Worm (Caenorhabditis elegans) whole organism, L2 larva: Measurements from ENCODE around the gene ugt-56.

Experiments
- F13H6.1 ChIP-seq: sonication (generic microtip); optimal IDR thresholded peaks from 2 replicates; lab custom pipeline; 2016; ENCODE audit warnings: missing genetic modification characterization, missing compliant biosample characterization
- R02D3.7 ChIP-seq: fragments of 150-350 bp; optimal IDR thresholded peaks from 2 replicates; lab custom pipeline; 2014; ENCODE audit warnings: missing biosample characterization, missing genetic modification characterization
- Y55F3AM.14 ChIP-seq: fragments of 200-800 bp; sonication (Bioruptor generic); optimal IDR thresholded peaks from 2 replicates; lab custom pipeline; 2018; ENCODE audit warnings: mild to moderate bottlenecking, missing genetic modification characterization, missing compliant biosample characterization
- ZK546.5 ChIP-seq: sonication (generic microtip); optimal IDR thresholded peaks from 2 replicates; lab custom pipeline; 2017; ENCODE audit warnings: missing biosample characterization, missing genetic modification characterization
- alr-1 ChIP-seq: fragments of 150-350 bp; optimal IDR thresholded peaks from 2 replicates; lab custom pipeline; 2014; ENCODE audit warnings: missing biosample characterization, missing genetic modification characterization
- ama-1 ChIP-seq: fragments of 150-350 bp; optimal IDR thresholded peaks from 2 replicates; lab custom pipeline; 2018; ENCODE audit warnings: inconsistent platforms
- blmp-1 ChIP-seq: sonication (generic microtip); optimal IDR thresholded peaks from 2 replicates; lab custom pipeline; 2017; ENCODE audit warnings: missing genetic modification characterization, mild to moderate bottlenecking, missing compliant biosample characterization, antibody characterized with exemption, moderate library complexity; ENCODE audit not compliant: insufficient read depth
- ceh-16 ChIP-seq: fragments of 150-350 bp; optimal IDR thresholded peaks from 2 replicates; lab custom pipeline; 2014; ENCODE audit warnings: missing biosample characterization, missing genetic modification characterization
- crh-2 ChIP-seq: sonication (generic microtip); optimal IDR thresholded peaks from 2 replicates; lab custom pipeline; 2017; ENCODE audit warnings: missing biosample characterization, missing genetic modification characterization
- dmd-4 ChIP-seq: sonication (generic microtip); optimal IDR thresholded peaks from 2 replicates; lab custom pipeline; 2017; ENCODE audit warnings: missing biosample characterization, missing genetic modification characterization
- egl-27 ChIP-seq: sonication (generic microtip); optimal IDR thresholded peaks from 3 replicates; lab custom pipeline; 2017; ENCODE audit warnings: missing biosample characterization, missing genetic modification reagents, missing genetic modification characterization
- elt-1 ChIP-seq: fragments of 150-350 bp; optimal IDR thresholded peaks from 2 replicates; lab custom pipeline; 2014; ENCODE audit warnings: missing biosample characterization, missing genetic modification characterization
- fos-1 ChIP-seq: fragments of 150-350 bp; optimal IDR thresholded peaks from 2 replicates; lab custom pipeline; 2014; ENCODE audit warnings: missing biosample characterization, missing genetic modification characterization
- gmeb-1 ChIP-seq: fragments of 150-350 bp; optimal IDR thresholded peaks from 2 replicates; lab custom pipeline; 2014; ENCODE audit warnings: missing biosample characterization, missing genetic modification characterization
- lin-11 ChIP-seq: fragments of 150-350 bp; sonication (generic microtip); optimal IDR thresholded peaks from 2 replicates; lab custom pipeline; 2014; ENCODE audit warnings: missing biosample characterization, missing genetic modification characterization, inconsistent platforms, mixed read lengths
- lin-39 ChIP-seq: fragments of 150-350 bp; optimal IDR thresholded peaks from 2 replicates; lab custom pipeline; 2014; ENCODE audit warnings: missing biosample characterization, missing genetic modification reagents, missing genetic modification characterization
- lsy-2 ChIP-seq, 2 experiments: fragments of 150-350 bp in 1 of 2; sonication (generic microtip) in 1 of 2; optimal IDR thresholded peaks; 2 replicates each; lab custom pipeline; 2014 to 2017; ENCODE audit warnings: missing biosample characterization in 2 of 2, missing genetic modification characterization in 2 of 2
- mab-5 ChIP-seq: fragments of 150-350 bp; optimal IDR thresholded peaks from 2 replicates; lab custom pipeline; 2014; ENCODE audit warnings: missing biosample characterization, missing genetic modification characterization
- mdl-1 ChIP-seq, 2 experiments: fragments of 150-350 bp in 1 of 2; sonication (generic microtip) in 1 of 2; optimal IDR thresholded peaks; 2 replicates each; lab custom pipeline; 2017; ENCODE audit warnings: missing biosample characterization in 2 of 2, missing genetic modification characterization in 2 of 2
- nhr-12 ChIP-seq: fragments of 150-350 bp; optimal IDR thresholded peaks from 2 replicates; lab custom pipeline; 2014; ENCODE audit warnings: missing biosample characterization, missing genetic modification characterization
- nhr-129 ChIP-seq: fragments of 150-350 bp; optimal IDR thresholded peaks from 2 replicates; lab custom pipeline; 2014; ENCODE audit warnings: missing biosample characterization, missing genetic modification characterization
- nhr-21 ChIP-seq: fragments of 150-350 bp; optimal IDR thresholded peaks from 2 replicates; lab custom pipeline; 2014; ENCODE audit warnings: missing biosample characterization, missing genetic modification characterization
- nhr-23 ChIP-seq: fragments of 150-350 bp; optimal IDR thresholded peaks from 2 replicates; lab custom pipeline; 2014; ENCODE audit warnings: missing biosample characterization, missing genetic modification reagents, missing genetic modification characterization
- nhr-237 ChIP-seq: fragments of 150-350 bp; optimal IDR thresholded peaks from 2 replicates; lab custom pipeline; 2014; ENCODE audit warnings: missing biosample characterization, missing genetic modification characterization
- nhr-25 ChIP-seq: fragments of 150-350 bp; sonication (generic microtip); optimal IDR thresholded peaks from 3 replicates; lab custom pipeline; 2014; ENCODE audit warnings: missing biosample characterization, missing genetic modification characterization
- nhr-6 ChIP-seq: fragments of 150-350 bp; optimal IDR thresholded peaks from 2 replicates; lab custom pipeline; 2014; ENCODE audit warnings: missing biosample characterization, missing genetic modification characterization
- peb-1 ChIP-seq: fragments of 150-350 bp; optimal IDR thresholded peaks from 2 replicates; lab custom pipeline; 2014; ENCODE audit warnings: missing biosample characterization, missing genetic modification characterization
- sem-4 ChIP-seq: fragments of 150-350 bp; optimal IDR thresholded peaks from 2 replicates; lab custom pipeline; 2014; ENCODE audit warnings: missing biosample characterization, missing genetic modification reagents, missing genetic modification characterization
- skn-1 ChIP-seq: sonication (generic microtip); optimal IDR thresholded peaks from 2 replicates; lab custom pipeline; 2017; ENCODE audit warnings: missing biosample characterization, missing genetic modification characterization
- sma-3 ChIP-seq: sonication (generic microtip); optimal IDR thresholded peaks from 2 replicates; lab custom pipeline; 2016; ENCODE audit warnings: missing genetic modification reagents, missing genetic modification characterization, missing compliant biosample characterization
- sma-9 ChIP-seq, 2 experiments: fragments of 150-350 bp in 1 of 2; sonication (generic microtip) in 1 of 2; optimal IDR thresholded peaks; 2 replicates each; lab custom pipeline; 2014 to 2016; ENCODE audit warnings: missing genetic modification characterization in 2 of 2, mild to moderate bottlenecking in 1 of 2, missing biosample characterization in 1 of 2, missing compliant biosample characterization in 1 of 2, missing genetic modification reagents in 1 of 2, moderate library complexity in 1 of 2
- snpc-4 ChIP-seq: fragments of 150-350 bp; optimal IDR thresholded peaks from 2 replicates; lab custom pipeline; 2014; ENCODE audit warnings: missing biosample characterization, missing genetic modification characterization
- unc-39 ChIP-seq: fragments of 150-350 bp; optimal IDR thresholded peaks from 2 replicates; lab custom pipeline; 2014; ENCODE audit warnings: missing biosample characterization, missing genetic modification characterization
- unc-55 ChIP-seq: fragments of 150-350 bp; sonication (generic microtip); optimal IDR thresholded peaks from 3 replicates; lab custom pipeline; 2014; ENCODE audit warnings: missing biosample characterization, missing genetic modification reagents, missing genetic modification characterization
- zag-1 ChIP-seq: fragments of 150-350 bp; optimal IDR thresholded peaks from 2 replicates; lab custom pipeline; 2014; ENCODE audit warnings: missing biosample characterization, missing genetic modification characterization

ugt-56 gene

ce11 chrV:12294091-12294490, 35.3 kb downstream of the ugt-56 start:
- TF ChIP-seq lsy-2 (tag; optimal IDR thresholded peaks at IDR 0.05; lab: Kevin White, UChicago): no peak
- no peak for TF ChIP-seq nhr-129 (tag; lab: Kevin White, UChicago)
- TF ChIP-seq elt-1 (tag; lab: Kevin White, UChicago): no peak
- peak; percentile 28 for TF ChIP-seq nhr-25 (tag; lab: Kevin White, UChicago)
- TF ChIP-seq sma-3: peak; percentile 61
- no peak for TF ChIP-seq nhr-6 (tag; lab: Kevin White, UChicago)
- TF ChIP-seq egl-27 (tag; lab: Kevin White, UChicago): peak; percentile 22
- no peak for TF ChIP-seq nhr-237 (tag; lab: Kevin White, UChicago)
- TF ChIP-seq nhr-21 (tag; lab: Kevin White, UChicago): no peak
- TF ChIP-seq mab-5 (tag; lab: Kevin White, UChicago): peak; percentile 12
- no peak for TF ChIP-seq Y55F3AM.14 (GFP tag; lab: Kevin White, UChicago)
- no peak for TF ChIP-seq snpc-4 (tag; lab: Kevin White, UChicago)
- TF ChIP-seq sma-9 (GFP tag; optimal IDR thresholded peaks at IDR 0.05; lab: Kevin White, UChicago): no peak
- no peak for TF ChIP-seq sma-9 (tag; optimal IDR thresholded peaks at IDR 0.05; lab: Kevin White, UChicago)
- TF ChIP-seq nhr-23: no peak
- no peak for TF ChIP-seq sem-4 (tag; lab: Kevin White, UChicago)

DNA sequence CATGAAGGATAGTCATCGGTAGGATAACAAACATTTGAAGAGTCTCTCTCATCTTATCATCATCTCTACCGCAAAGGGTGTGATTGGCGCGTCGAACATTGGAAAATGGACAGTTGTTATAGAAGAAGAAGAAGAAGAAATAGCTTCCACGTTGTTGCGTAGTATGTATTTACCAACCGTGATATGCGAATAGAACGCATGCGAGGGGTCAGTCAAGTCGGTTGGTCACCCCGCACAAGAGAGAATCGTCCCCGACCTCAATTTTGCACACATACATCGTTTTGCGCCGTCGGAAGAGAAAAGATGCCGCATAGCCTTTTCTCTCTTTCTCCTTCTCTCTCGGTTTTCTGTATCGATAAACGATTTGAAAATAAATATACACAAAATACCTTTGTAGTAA, 36.2 kb downstream of the ugt-56 start:
- peak; percentile 19 for TF ChIP-seq sma-9 (GFP tag; optimal IDR thresholded peaks at IDR 0.05; lab: Kevin White, UChicago)
- TF ChIP-seq sma-9 (tag; optimal IDR thresholded peaks at IDR 0.05; lab: Kevin White, UChicago): no peak
- TF ChIP-seq sem-4 (tag; lab: Kevin White, UChicago): peak; percentile 14
- TF ChIP-seq nhr-21 (tag; lab: Kevin White, UChicago): peak; percentile 75
- TF ChIP-seq zag-1: no peak

DNA sequence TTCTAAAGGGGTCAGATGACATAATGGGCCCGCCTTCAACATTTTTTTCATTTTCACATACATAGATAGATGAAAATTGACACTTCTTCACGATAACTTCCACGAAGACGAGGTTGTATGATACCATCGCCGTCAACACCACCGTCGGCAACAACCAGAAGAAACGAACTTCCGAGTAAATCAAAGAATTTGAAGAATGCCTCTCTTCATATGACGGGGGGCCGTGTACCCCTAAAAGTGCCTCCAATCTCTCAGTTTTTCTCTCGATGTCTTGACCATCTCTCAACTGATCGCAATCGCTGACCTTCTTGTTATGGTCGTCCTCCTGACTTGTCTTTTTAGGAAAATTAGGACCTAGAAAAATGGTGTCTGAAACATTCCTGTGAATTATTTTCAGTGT, 36.7 kb downstream of the ugt-56 start:
- TF ChIP-seq mab-5 (tag; lab: Kevin White, UChicago) (no peak), blmp-1 (tag; lab: Kevin White, UChicago) (peak; percentile 26), lin-39 (tag; lab: Kevin White, UChicago) (no peak), egl-27 (tag; lab: Kevin White, UChicago) (no peak), zag-1 (no peak), alr-1 (tag; lab: Kevin White, UChicago) (no peak), ama-1 (no peak), elt-1 (tag; lab: Kevin White, UChicago) (peak; percentile 73), nhr-129 (tag; lab: Kevin White, UChicago) (peak; percentile 21), R02D3.7 (no peak), F13H6.1 (tag; lab: Kevin White, UChicago) (no peak), skn-1 (tag; lab: Kevin White, UChicago) (no peak), lin-11 (tag; lab: Kevin White, UChicago) (no peak), sma-9 (GFP tag; optimal IDR thresholded peaks at IDR 0.05; lab: Kevin White, UChicago) (peak; percentile 72), sma-9 (tag; optimal IDR thresholded peaks at IDR 0.05; lab: Kevin White, UChicago) (no peak), mdl-1 (tag; optimal IDR thresholded peaks at IDR 0.05; lab: Kevin White, UChicago) (no peak), nhr-21 (tag; lab: Kevin White, UChicago) (no peak), unc-39 (tag; lab: Kevin White, UChicago) (no peak), peb-1 (tag; lab: Kevin White, UChicago) (no peak), gmeb-1 (no peak), nhr-12 (tag; lab: Kevin White, UChicago) (no peak), sem-4 (tag; lab: Kevin White, UChicago) (no peak), crh-2 (tag; lab: Kevin White, UChicago) (peak; percentile 16), nhr-25 (tag; lab: Kevin White, UChicago) (peak; percentile 47), snpc-4 (tag; lab: Kevin White, UChicago) (no peak), ceh-16 (tag; lab: Kevin White, UChicago) (no peak), unc-55 (GFP tag; lab: Kevin White, UChicago) (no peak), ZK546.5 (tag; lab: Kevin White, UChicago) (no peak), nhr-6 (tag; lab: Kevin White, UChicago) (no peak)

- peak; percentile 22 for TF ChIP-seq gmeb-1
- TF ChIP-seq fos-1 (tag; lab: Kevin White, UChicago): peak; percentile 3
- TF ChIP-seq dmd-4 (tag; lab: Kevin White, UChicago): no peak
- TF ChIP-seq, all 48 proteins: peak for 2
Observed at ce11 chrV:12296122-12296521, 37.3 kb downstream of the ugt-56 start.
